Fruit fly (Drosophila melanogaster) whole organism, embryonic: ENCODE data around the gene Polr1F.

Experiments used
- Adf1 ChIP-seq: fragments of 200-800 bp; sonication (Bioruptor generic); IDR thresholded peaks from 2 replicates; pipeline ENCODE4 v1.3.6; 2022; ENCODE audit warnings: missing biosample characterization, missing genetic modification characterization
- CG10209 ChIP-seq: fragments of 200-800 bp; sonication (Bioruptor generic); optimal IDR thresholded peaks from 3 replicates; lab custom pipeline; 2017; ENCODE audit warnings: missing biosample characterization, mild to moderate bottlenecking, missing genetic modification characterization, missing genetic modification reagents
- CG11696 ChIP-seq: fragments of 200-800 bp; sonication (Bioruptor generic); IDR thresholded peaks from 2 replicates; pipeline ENCODE4 v1.3.6; 2022; ENCODE audit warnings: missing biosample characterization, missing genetic modification characterization
- CG12744 ChIP-seq: fragments of 200-800 bp; sonication (Bioruptor generic); optimal IDR thresholded peaks from 2 replicates; lab custom pipeline; 2016; ENCODE audit warnings: missing biosample characterization, missing genetic modification characterization
- CG16815 ChIP-seq: fragments of 200-800 bp; sonication (Bioruptor generic); optimal IDR thresholded peaks from 3 replicates; lab custom pipeline; 2017; ENCODE audit warnings: missing biosample characterization, mild to moderate bottlenecking, missing genetic modification characterization
- CG18262 ChIP-seq: fragments of 200-800 bp; optimal IDR thresholded peaks from 3 replicates; lab custom pipeline; 2019; ENCODE audit warnings: missing biosample characterization, mild to moderate bottlenecking, missing genetic modification characterization, moderate library complexity
- CG18764 ChIP-seq: fragments of 200-800 bp; sonication (Bioruptor generic); optimal IDR thresholded peaks from 3 replicates; lab custom pipeline; 2016; ENCODE audit warnings: missing biosample characterization, missing genetic modification characterization
- CG31365 ChIP-seq: fragments of 200-800 bp; sonication (Bioruptor generic); optimal IDR thresholded peaks from 2 replicates; lab custom pipeline; 2018; ENCODE audit warnings: missing biosample characterization, mild to moderate bottlenecking, missing genetic modification characterization
- CG32767 ChIP-seq: fragments of 200-800 bp; sonication (Bioruptor generic); IDR thresholded peaks from 2 replicates; pipeline ENCODE4 v1.3.6; 2022; ENCODE audit warnings: missing biosample characterization, missing genetic modification characterization
- CG33557 ChIP-seq: fragments of 200-800 bp; sonication (Bioruptor generic); optimal IDR thresholded peaks from 2 replicates; lab custom pipeline; 2019; ENCODE audit warnings: missing biosample characterization, mild to moderate bottlenecking, missing genetic modification characterization, moderate library complexity
- CG4328 ChIP-seq: fragments of 200-800 bp; sonication (Bioruptor generic); optimal IDR thresholded peaks from 3 replicates; lab custom pipeline; 2017; ENCODE audit warnings: missing biosample characterization, missing genetic modification reagents, missing genetic modification characterization
- CG4854 ChIP-seq: fragments of 200-800 bp; sonication (Bioruptor generic); optimal IDR thresholded peaks from 2 replicates; lab custom pipeline; 2016; ENCODE audit warnings: missing biosample characterization, missing genetic modification characterization, inconsistent platforms
- CG5245 ChIP-seq: fragments of 200-800 bp; sonication (Bioruptor generic); optimal IDR thresholded peaks from 3 replicates; lab custom pipeline; 2016; ENCODE audit warnings: missing biosample characterization, missing genetic modification characterization
- CG6765 ChIP-seq: fragments of 200-800 bp; sonication (Bioruptor generic); optimal IDR thresholded peaks from 3 replicates; lab custom pipeline; 2017; ENCODE audit warnings: missing biosample characterization, mild to moderate bottlenecking, missing genetic modification characterization
- CG6791 ChIP-seq: fragments of 200-800 bp; sonication (Bioruptor generic); IDR thresholded peaks from 3 replicates; pipeline ENCODE4 v1.3.6; 2022; ENCODE audit warnings: missing biosample characterization, missing genetic modification characterization; ENCODE audit not compliant: partially characterized antibody
- CG8290 ChIP-seq, 3 experiments: fragments of 200-800 bp; sonication (Bioruptor generic); optimal IDR thresholded peaks; 2 replicates each; lab custom pipeline; 2016 to 2019; ENCODE audit warnings: missing biosample characterization in 3 of 3, missing genetic modification characterization in 3 of 3, mild to moderate bottlenecking in 2 of 3, moderate library complexity in 1 of 3
- CG9797 ChIP-seq: fragments of 200-800 bp; sonication (Bioruptor generic); optimal IDR thresholded peaks from 3 replicates; lab custom pipeline; 2018; ENCODE audit warnings: missing biosample characterization, mild to moderate bottlenecking, missing genetic modification characterization
- D19B ChIP-seq: fragments of 200-800 bp; sonication (Bioruptor generic); optimal IDR thresholded peaks from 2 replicates; lab custom pipeline; 2017; ENCODE audit warnings: missing biosample characterization, mild to moderate bottlenecking, missing genetic modification characterization
- Dek ChIP-seq: fragments of 200-800 bp; sonication (Bioruptor generic); optimal IDR thresholded peaks from 3 replicates; lab custom pipeline; 2019; ENCODE audit warnings: missing biosample characterization, mild to moderate bottlenecking, missing genetic modification characterization, moderate library complexity
- Dip3 ChIP-seq: fragments of 200-800 bp; sonication (Bioruptor generic); optimal IDR thresholded peaks from 3 replicates; lab custom pipeline; 2016; ENCODE audit warnings: missing biosample characterization, missing genetic modification characterization
- Dref ChIP-seq: fragments of 200-800 bp; sonication (Bioruptor generic); IDR thresholded peaks from 2 replicates; pipeline ENCODE4 v1.3.6; 2022; ENCODE audit warnings: missing biosample characterization, missing genetic modification characterization
- ERR ChIP-seq: fragments of 200-800 bp; sonication (Bioruptor generic); optimal IDR thresholded peaks from 2 replicates; lab custom pipeline; 2016; ENCODE audit warnings: missing biosample characterization, missing genetic modification characterization
- Fer3 ChIP-seq: fragments of 200-800 bp; sonication (Bioruptor generic); optimal IDR thresholded peaks from 2 replicates; lab custom pipeline; 2018; ENCODE audit warnings: missing biosample characterization, mild to moderate bottlenecking, missing genetic modification characterization, moderate library complexity
- Gug ChIP-seq: fragments of 200-800 bp; sonication (Bioruptor generic); IDR thresholded peaks from 4 replicates; pipeline ENCODE4 v1.3.6; 2022; ENCODE audit warnings: missing biosample characterization, missing genetic modification characterization
- HLH3B ChIP-seq: fragments of 200-800 bp; sonication (Bioruptor generic); IDR thresholded peaks from 2 replicates; pipeline ENCODE4 v1.3.6; 2022; ENCODE audit warnings: missing biosample characterization, missing genetic modification characterization
- Hand ChIP-seq: fragments of 200-800 bp; sonication (Bioruptor generic); optimal IDR thresholded peaks from 2 replicates; lab custom pipeline; 2017; ENCODE audit warnings: mild to moderate bottlenecking, missing biosample characterization, missing genetic modification reagents, missing genetic modification characterization
- Hr3 ChIP-seq: fragments of 200-800 bp; sonication (Bioruptor generic); optimal IDR thresholded peaks from 3 replicates; lab custom pipeline; 2016; ENCODE audit warnings: missing biosample characterization, missing genetic modification characterization
- Hr39 ChIP-seq: fragments of >200 bp; optimal IDR thresholded peaks from 2 replicates; lab custom pipeline; 2017
- MBD-R2 ChIP-seq: fragments of 200-800 bp; sonication (Bioruptor generic); IDR thresholded peaks from 2 replicates; pipeline ENCODE4 v1.3.6; 2022; ENCODE audit warnings: missing biosample characterization, missing genetic modification characterization
- Mad ChIP-seq: fragments of 200-800 bp; sonication (Bioruptor generic); optimal IDR thresholded peaks from 2 replicates; lab custom pipeline; 2016; ENCODE audit warnings: missing biosample characterization, missing genetic modification characterization
- Rx ChIP-seq: fragments of 200-800 bp; sonication (Bioruptor generic); IDR thresholded peaks from 2 replicates; pipeline ENCODE4 v1.3.6; 2022; ENCODE audit warnings: missing biosample characterization, missing genetic modification characterization
- al ChIP-seq: fragments of 200-800 bp; sonication (Bioruptor generic); IDR thresholded peaks from 2 replicates; pipeline ENCODE4 v1.3.6; 2022; ENCODE audit warnings: missing biosample characterization, missing genetic modification characterization
- az2 ChIP-seq: fragments of 200-800 bp; sonication (Bioruptor generic); optimal IDR thresholded peaks from 3 replicates; lab custom pipeline; 2016; ENCODE audit warnings: missing biosample characterization, missing genetic modification characterization
- bigmax ChIP-seq: fragments of 200-800 bp; sonication (Bioruptor generic); optimal IDR thresholded peaks from 2 replicates; lab custom pipeline; 2018; ENCODE audit warnings: missing biosample characterization, mild to moderate bottlenecking, missing genetic modification characterization
- caup ChIP-seq: fragments of 200-800 bp; sonication (Bioruptor generic); optimal IDR thresholded peaks from 3 replicates; lab custom pipeline; 2017; ENCODE audit warnings: missing biosample characterization, mild to moderate bottlenecking, missing genetic modification characterization, moderate library complexity; ENCODE audit not compliant: severe bottlenecking
- ci ChIP-seq: fragments of 200-800 bp; sonication (Bioruptor generic); IDR thresholded peaks from 3 replicates; pipeline ENCODE4 v1.3.6; 2022; ENCODE audit warnings: missing biosample characterization, missing genetic modification characterization
- da ChIP-seq: fragments of 200-800 bp; sonication (Bioruptor generic); optimal IDR thresholded peaks from 2 replicates; lab custom pipeline; 2016; ENCODE audit warnings: missing biosample characterization, missing genetic modification characterization
- dmrt99B ChIP-seq: fragments of 200-800 bp; sonication (Bioruptor generic); optimal IDR thresholded peaks from 2 replicates; lab custom pipeline; 2018; ENCODE audit warnings: missing biosample characterization, mild to moderate bottlenecking, missing genetic modification characterization, moderate library complexity
- esg ChIP-seq: fragments of 200-800 bp; sonication (Bioruptor generic); conservative IDR thresholded peaks from 2 replicates; pipeline ENCODE4 v1.3.6; 2022; ENCODE audit warnings: missing biosample characterization, missing genetic modification characterization
- fd96Cb ChIP-seq: fragments of 200-800 bp; sonication (Bioruptor generic); optimal IDR thresholded peaks from 2 replicates; lab custom pipeline; 2018; ENCODE audit warnings: missing biosample characterization, mild to moderate bottlenecking, missing genetic modification characterization, moderate library complexity
- gsb ChIP-seq: fragments of 200-800 bp; sonication (Bioruptor generic); IDR thresholded peaks from 2 replicates; pipeline ENCODE4 v1.3.6; 2022; ENCODE audit warnings: missing biosample characterization, missing genetic modification characterization
- onecut ChIP-seq: fragments of 200-800 bp; sonication (Bioruptor generic); IDR thresholded peaks from 2 replicates; pipeline ENCODE4 v1.3.6; 2022; ENCODE audit warnings: missing biosample characterization, missing genetic modification characterization
- pan ChIP-seq, 4 experiments: fragments of >200 bp in 3 of 4; fragments of 200-800 bp in 1 of 4; sonication (Bioruptor generic) in 1 of 4; optimal IDR thresholded peaks in 3 of 4; IDR thresholded peaks in 1 of 4; 2 replicates each; pipeline versions ENCODE4 v1.3.6 to Lab custom; 2017 to 2022; ENCODE audit warnings: missing biosample characterization in 2 of 4, missing genetic modification characterization in 2 of 4, mixed read lengths in 1 of 4
- pita ChIP-seq: fragments of 200-800 bp; sonication (Bioruptor generic); optimal IDR thresholded peaks from 2 replicates; lab custom pipeline; 2017; ENCODE audit warnings: missing biosample characterization, mild to moderate bottlenecking, missing genetic modification characterization
- pros ChIP-seq: fragments of 200-800 bp; sonication (Bioruptor generic); optimal IDR thresholded peaks from 3 replicates; lab custom pipeline; 2019; ENCODE audit warnings: missing biosample characterization, mild to moderate bottlenecking, missing genetic modification characterization, moderate library complexity
- unc-4 ChIP-seq: fragments of 200-800 bp; sonication (Bioruptor generic); IDR thresholded peaks from 2 replicates; pipeline ENCODE4 v1.3.6; 2022; ENCODE audit warnings: missing biosample characterization, missing genetic modification characterization; ENCODE audit not compliant: partially characterized antibody

Gene Polr1F

DNA sequence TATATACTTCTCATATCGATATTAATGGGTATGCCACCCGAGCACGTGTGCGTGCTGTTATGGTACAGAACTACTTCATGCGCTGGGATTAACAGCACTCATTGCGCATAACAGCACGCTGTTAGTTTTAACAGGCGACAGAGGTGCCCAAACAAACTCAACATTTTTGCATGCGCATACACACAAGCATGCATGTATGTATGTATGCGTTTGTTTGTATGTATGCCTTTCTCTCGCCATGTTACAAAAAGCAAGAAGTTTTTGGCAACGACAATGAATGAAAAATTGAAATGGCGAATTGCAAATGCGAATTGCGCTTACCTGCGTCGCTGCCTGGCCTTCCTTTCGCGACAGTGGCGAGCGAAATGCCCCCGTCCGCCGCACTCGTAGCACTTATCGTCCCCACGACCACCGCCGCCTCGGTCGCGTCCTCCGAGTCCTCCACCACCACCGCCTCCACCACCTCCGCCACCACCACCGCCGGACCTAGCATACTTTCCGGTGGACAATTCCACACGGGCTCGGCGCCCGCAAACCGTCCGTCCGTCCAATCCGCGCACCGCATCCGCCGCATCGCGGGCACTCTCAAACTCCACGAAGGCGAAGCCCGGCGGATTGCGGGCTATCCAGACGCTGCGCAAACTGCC, 11.7 kb upstream of the Polr1F start (continued):
- TF ChIP-seq da (GFP tag; lab: Kevin White, UChicago) (no peak), CG6791 (0 out of 3 replicates have a peak, but pooled peaks have one; percentile 32), HLH3B (no peak), bigmax (GFP tag; lab: Kevin White, UChicago) (peak; percentile 68), CG32767 (GFP tag; lab: Robert Waterston, UW) (peak; percentile 63; the same call in 1 of the 2 replicates), gsb (GFP tag; lab: Robert Waterston, UW) (no peak), MBD-R2 (GFP tag; lab: Robert Waterston, UW) (peak; percentile 43), CG18262 (tag; lab: Kevin White, UChicago) (peak; percentile 48), unc-4 (GFP tag; lab: Robert Waterston, UW) (peak; percentile 20; the same call in 1 of the 2 replicates)

DNA sequence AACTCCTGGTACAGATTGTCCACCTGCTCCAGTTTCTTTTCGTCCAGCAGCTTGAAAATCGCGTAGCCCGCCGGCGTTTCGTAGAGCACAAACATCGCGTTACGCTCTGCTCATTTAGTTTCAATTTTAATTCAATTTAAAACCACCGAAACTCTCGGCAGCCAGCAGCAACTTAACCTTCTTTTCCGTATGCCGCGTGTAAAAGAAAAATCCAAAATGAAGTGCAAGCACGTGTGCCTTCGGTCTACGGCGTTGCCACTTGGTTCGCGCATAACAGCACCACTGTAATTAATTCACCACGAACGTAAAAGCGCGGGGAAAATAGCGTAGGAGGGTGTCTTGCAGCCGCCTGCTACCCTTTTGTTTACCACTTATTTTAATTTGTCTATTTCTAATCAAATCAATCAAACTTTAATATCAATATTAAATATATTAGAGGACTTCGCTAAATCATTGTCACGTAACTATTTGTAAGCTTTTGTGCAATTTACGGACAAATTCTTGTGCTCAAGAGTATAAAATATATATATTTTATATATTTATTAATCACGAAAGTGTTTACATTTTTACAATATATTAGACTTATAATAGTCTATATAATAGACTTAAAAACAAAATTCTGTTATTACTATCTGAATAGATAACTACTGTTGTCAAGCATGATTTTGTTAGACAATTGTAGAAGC, 11.0 kb upstream of the Polr1F start, which contains the start of gene nop5:
nop5 (minus strand) TSS at position 227 of the 686 bp plus-strand sequence.
- no peak for TF ChIP-seq Hr39
- no peak for TF ChIP-seq ERR (GFP tag; lab: Kevin White, UChicago)
- no peak for TF ChIP-seq CG12744 (GFP tag; lab: Kevin White, UChicago)
- TF ChIP-seq CG8290 (GFP tag; optimal IDR thresholded peaks at IDR 0.05; lab: Kevin White, UChicago) = peak; percentile 19
- TF ChIP-seq CG8290 (tag; optimal IDR thresholded peaks at IDR 0.05; lab: Kevin White, UChicago) = no peak
- TF ChIP-seq Adf1 (GFP tag; lab: Robert Waterston, UW) = no peak
- no peak for TF ChIP-seq Gug (GFP tag; lab: Robert Waterston, UW)
- TF ChIP-seq caup (GFP tag; lab: Kevin White, UChicago) = peak; percentile 37
- TF ChIP-seq CG10209 (GFP tag; lab: Kevin White, UChicago) = peak; percentile 73
- no peak for TF ChIP-seq CG4854 (GFP tag; lab: Kevin White, UChicago)
- peak; percentile 71 for TF ChIP-seq Dek
- no peak for TF ChIP-seq CG9797 (GFP tag; lab: Kevin White, UChicago)
- no peak for TF ChIP-seq gsb (GFP tag; lab: Robert Waterston, UW)
- 0 out of 2 replicates have a peak, but pooled peaks have one; percentile 4 for TF ChIP-seq onecut (GFP tag; lab: Robert Waterston, UW)
- TF ChIP-seq CG18764 = peak; percentile 26
- TF ChIP-seq Hr3 (GFP tag; lab: Kevin White, UChicago) = peak; percentile 78
- TF ChIP-seq pros (GFP tag; lab: Kevin White, UChicago) = peak; percentile 37
- TF ChIP-seq pan (optimal IDR thresholded peaks at IDR 0.05; lab: Kevin White, UChicago) = peak in 1 of 2 experiments; percentile 81
- peak; percentile 21 to 73 for TF ChIP-seq pan (GFP tag; optimal IDR thresholded peaks at IDR 0.05 in 1 of 2, IDR thresholded peaks at IDR 0.05 in 1 of 2)
- TF ChIP-seq Dref (GFP tag; lab: Robert Waterston, UW) = no peak
- 0 out of 2 replicates have a peak, but pooled peaks have one; percentile 8 for TF ChIP-seq al
- TF ChIP-seq Dip3 (GFP tag; lab: Kevin White, UChicago) = no peak
- TF ChIP-seq Hand (GFP tag; lab: Kevin White, UChicago) = peak; percentile 56
- TF ChIP-seq CG33557 (GFP tag; lab: Kevin White, UChicago) = peak; percentile 74
- TF ChIP-seq pita (GFP tag; lab: Kevin White, UChicago) = no peak
- no peak for TF ChIP-seq Rx
- peak; percentile 99 for TF ChIP-seq D19B (GFP tag; lab: Kevin White, UChicago)
- peak; percentile 5 for TF ChIP-seq CG5245 (GFP tag; lab: Kevin White, UChicago)
- peak; percentile 52 for TF ChIP-seq fd96Cb (tag; lab: Kevin White, UChicago)
- TF ChIP-seq CG31365 (tag; lab: Kevin White, UChicago) = no peak
- peak; percentile 10 for TF ChIP-seq Mad (GFP tag; lab: Kevin White, UChicago)
- peak; percentile 79 for TF ChIP-seq CG6765 (GFP tag; lab: Kevin White, UChicago)
- TF ChIP-seq CG16815 (GFP tag; lab: Kevin White, UChicago) = peak; percentile 40
- TF ChIP-seq az2 (GFP tag; lab: Kevin White, UChicago) = peak; percentile 44
- TF ChIP-seq esg (GFP tag; lab: Robert Waterston, UW) = no peak
- no peak for TF ChIP-seq CG11696 (GFP tag; lab: Robert Waterston, UW)
- TF ChIP-seq ci (GFP tag; lab: Robert Waterston, UW) = peak; percentile 53; the same call in 2 of the 3 replicates
- TF ChIP-seq Fer3 (tag; lab: Kevin White, UChicago) = peak; percentile 56
- no peak for TF ChIP-seq dmrt99B (tag; lab: Kevin White, UChicago)
- TF ChIP-seq CG4328 (GFP tag; lab: Kevin White, UChicago) = peak; percentile 84
